Fruit fly (Drosophila melanogaster): ENCODE data around the gene Ace.

DNA sequence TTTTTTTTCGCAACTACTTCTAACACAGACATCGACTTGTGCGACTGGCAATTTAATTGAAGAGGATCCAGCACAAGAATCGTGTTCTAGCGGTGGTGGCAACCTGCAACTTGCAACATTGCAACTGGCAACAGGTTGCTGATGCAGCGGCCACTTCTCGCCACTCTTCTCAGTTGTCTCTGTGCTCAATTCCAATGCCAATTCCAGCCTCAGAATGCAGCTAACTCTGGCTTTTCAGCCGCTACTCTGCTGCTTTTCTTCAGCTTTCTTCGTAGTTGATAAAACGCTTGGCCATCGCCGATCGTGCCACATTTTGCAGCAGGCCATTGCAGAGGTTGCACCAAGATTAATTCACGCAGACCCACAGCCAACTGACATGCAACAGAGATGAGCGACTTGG, 31.0 kb upstream of the Ace start, which contains the start of gene Osi22:
- TF ChIP-seq CHES-1-like (GFP tag; optimal IDR thresholded peaks at IDR 0.05), result no peak
- TF ChIP-seq GATAe (GFP tag; conservative IDR thresholded peaks at IDR 0.05), result no peak
- TF ChIP-seq pfk (GFP tag; optimal IDR thresholded peaks at IDR 0.05), result no peak
- no peak for TF ChIP-seq CG17359 (tag; optimal IDR thresholded peaks at IDR 0.05)
- TF ChIP-seq CG13123 (GFP tag; optimal IDR thresholded peaks at IDR 0.05), result no peak
- no peak for TF ChIP-seq CG10543 (GFP tag; optimal IDR thresholded peaks at IDR 0.05)
- TF ChIP-seq al (GFP tag; IDR thresholded peaks at IDR 0.05), result no peak
- no peak for TF ChIP-seq Aef1 (GFP tag; IDR thresholded peaks at IDR 0.05)
- TF ChIP-seq inv (GFP tag; IDR thresholded peaks at IDR 0.05; ENCODE audit: partially characterized antibody), result no peak
- TF ChIP-seq Bteb2 (GFP tag; optimal IDR thresholded peaks at IDR 0.05), result no peak
- no peak for TF ChIP-seq CG18262 (tag; optimal IDR thresholded peaks at IDR 0.05)
- no peak for TF ChIP-seq fru (optimal IDR thresholded peaks at IDR 0.05)
- TF ChIP-seq CG13296 (GFP tag; optimal IDR thresholded peaks at IDR 0.05), result no peak
- TF ChIP-seq Gug (GFP tag; IDR thresholded peaks at IDR 0.05), result no peak
